Worm (Caenorhabditis elegans) whole organism, mixed stage, embryonic: ENCODE data around the gene F02C9.2.

Source experiments
- lin-13 ChIP-seq: fragments of 150-350 bp; optimal IDR thresholded peaks from 2 replicates; lab custom pipeline; 2014; ENCODE audit warnings: missing biosample characterization, missing genetic modification characterization
- pha-4 ChIP-seq: fragments of 150-350 bp; optimal IDR thresholded peaks from 2 replicates; lab custom pipeline; 2018; ENCODE audit warnings: missing biosample characterization, missing genetic modification reagents, missing genetic modification characterization
- sem-2 ChIP-seq: fragments of 200-800 bp; sonication (Bioruptor generic); optimal IDR thresholded peaks from 2 replicates; lab custom pipeline; 2018; ENCODE audit warnings: mild to moderate bottlenecking, missing genetic modification characterization, missing compliant biosample characterization
- snpc-4 ChIP-seq: fragments of 150-350 bp; optimal IDR thresholded peaks from 2 replicates; lab custom pipeline; 2014; ENCODE audit warnings: missing biosample characterization, missing genetic modification characterization

DNA sequence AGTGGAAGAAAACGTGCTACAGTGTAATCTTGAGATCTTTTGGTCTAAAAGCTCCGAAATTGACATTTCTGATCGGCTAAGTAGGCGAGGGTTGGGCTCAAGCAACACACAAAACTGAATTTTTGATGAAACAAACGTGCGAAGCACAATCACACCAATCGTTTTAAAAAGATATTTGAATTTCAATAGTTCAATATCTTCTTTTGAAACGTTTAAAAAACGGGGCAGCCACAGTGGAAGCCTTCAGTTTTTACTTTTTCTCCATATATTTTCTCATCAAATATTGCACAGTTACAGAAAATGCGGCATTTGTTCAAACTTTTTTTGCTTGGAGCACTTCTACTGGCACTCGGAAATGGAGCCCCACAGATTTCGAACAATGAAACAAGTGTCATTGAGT lies 32.8 kb downstream of the F02C9.2 start, which contains the start of gene C36C5.4:
- TF ChIP-seq pha-4 (no peak), sem-2 (GFP tag; lab: Kevin White, UChicago) (no peak), snpc-4 (tag; lab: Kevin White, UChicago) (no peak), lin-13 (tag; lab: Kevin White, UChicago) (no peak)
